Worm (Caenorhabditis elegans) whole organism, L4/young adult: ENCODE results near the gene mtr-4.

ENCODE experiments used
- W03F9.2 ChIP-seq: fragments of 150-350 bp; optimal IDR thresholded peaks from 2 replicates; lab custom pipeline; 2014; ENCODE audit warnings: missing biosample characterization, missing genetic modification characterization
- dao-5 ChIP-seq: sonication (generic microtip); optimal IDR thresholded peaks from 2 replicates; lab custom pipeline; 2016; ENCODE audit warnings: missing genotype, missing genetic modification characterization, moderate library complexity, missing compliant biosample characterization
- him-1 ChIP-seq: sonication (generic microtip); optimal IDR thresholded peaks from 2 replicates; lab custom pipeline; 2016; ENCODE audit warnings: missing genotype, missing genetic modification reagents, missing genetic modification characterization, missing compliant biosample characterization

DNA sequence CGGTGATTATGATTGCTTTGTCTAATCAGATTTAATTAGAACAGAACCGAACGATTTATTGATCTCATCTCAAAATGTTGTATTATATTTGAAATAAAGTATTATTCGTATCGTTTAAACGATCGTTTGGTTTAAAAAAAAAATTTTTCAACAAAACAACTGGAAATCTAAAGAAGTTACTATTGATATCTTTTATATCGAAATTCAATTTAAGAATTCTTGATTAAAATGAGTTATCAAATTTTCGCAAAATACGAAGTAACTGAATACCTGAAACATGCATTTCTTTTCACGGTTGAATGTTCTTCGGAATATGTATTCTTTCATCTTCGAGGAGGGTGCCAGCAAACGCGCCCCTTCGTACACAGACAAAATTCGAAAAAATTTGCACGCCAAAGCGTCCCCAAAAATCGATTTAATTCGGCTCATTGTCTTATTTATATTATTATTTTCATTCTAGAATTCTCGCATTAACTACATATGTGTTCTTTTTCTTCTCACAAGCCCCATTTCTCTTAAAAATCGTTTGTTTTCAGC is 32.5 kb downstream of the mtr-4 start, which contains the start of gene npp-1:
- TF ChIP-seq dao-5 (tag; lab: Kevin White, UChicago) (no peak), him-1 (tag; lab: Kevin White, UChicago) (no peak), W03F9.2 (tag; lab: Kevin White, UChicago) (peak; percentile 75)
